Fruit fly (Drosophila melanogaster) whole organism: ENCODE results near the gene cDIP.

Source experiments
- CG8478 ChIP-seq: fragments of >200 bp; optimal IDR thresholded peaks from 2 replicates; lab custom pipeline; 2018; ENCODE audit warnings: inconsistent platforms
- Dll ChIP-seq: fragments of >200 bp; optimal IDR thresholded peaks from 2 replicates; lab custom pipeline; 2017
- EcR ChIP-seq, 2 experiments: fragments of >200 bp; optimal IDR thresholded peaks; 2 replicates each; lab custom pipeline; 2017; ENCODE audit warnings: missing biosample characterization in 2 of 2, missing genetic modification characterization in 2 of 2, missing genetic modification reagents in 2 of 2
- pan ChIP-seq: fragments of >200 bp; optimal IDR thresholded peaks from 2 replicates; lab custom pipeline; 2017
- psq ChIP-seq: fragments of >200 bp; optimal IDR thresholded peaks from 2 replicates; lab custom pipeline; 2017
- usp ChIP-seq: fragments of >200 bp; optimal IDR thresholded peaks from 2 replicates; lab custom pipeline; 2017; ENCODE audit warnings: missing biosample characterization, missing genetic modification characterization, mixed read lengths

The cDIP gene

DNA sequence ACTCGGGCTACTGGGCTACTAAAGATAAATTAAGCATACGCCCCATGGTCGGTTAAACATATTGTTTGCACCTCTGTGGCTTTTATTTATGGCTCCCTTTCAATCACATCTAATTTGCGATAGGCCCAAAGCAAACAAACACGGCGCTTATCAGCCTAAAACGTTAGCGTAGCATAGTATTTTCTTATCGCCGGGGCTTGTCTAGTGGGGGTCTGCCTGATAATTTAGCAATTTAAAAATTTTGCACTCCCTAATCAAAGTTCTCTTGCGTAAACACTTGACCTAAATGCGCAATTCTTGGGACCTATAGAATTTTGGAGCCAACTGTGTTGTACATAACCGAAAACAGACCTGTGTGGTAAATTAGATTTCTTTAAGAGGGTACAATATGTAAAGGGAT lies 37.2 kb upstream of the cDIP start:
- no peak for TF ChIP-seq CG8478
- no peak for TF ChIP-seq usp (GFP tag; lab: Kevin White, UChicago)
- TF ChIP-seq Dll = no peak
- TF ChIP-seq psq = no peak
- no peak for TF ChIP-seq EcR (GFP tag; optimal IDR thresholded peaks at IDR 0.05; lab: Kevin White, UChicago)
- TF ChIP-seq pan (lab: Kevin White, UChicago) = no peak

DNA sequence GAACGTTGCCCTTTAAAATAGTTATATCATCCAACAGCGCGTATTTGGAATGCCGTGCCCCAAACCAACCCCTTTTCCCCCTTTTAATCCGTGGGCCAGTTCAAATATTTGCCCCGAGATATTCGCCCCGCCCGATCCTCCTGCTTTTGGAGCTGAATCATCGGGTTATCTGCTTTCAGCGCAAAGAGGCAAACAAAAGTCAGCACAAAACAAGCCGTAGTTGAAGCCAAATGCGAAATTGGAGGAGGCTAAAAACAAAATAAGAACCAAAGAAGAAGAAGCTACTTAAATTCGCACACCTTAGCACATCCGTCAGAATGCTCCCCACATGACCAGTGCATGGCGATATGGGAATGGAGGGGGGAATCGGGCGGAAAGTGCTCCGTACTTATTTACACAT lies 36.7 kb upstream of the cDIP start:
- no peak for TF ChIP-seq psq
- TF ChIP-seq usp (GFP tag; lab: Kevin White, UChicago) = no peak
- TF ChIP-seq pan (lab: Kevin White, UChicago) = no peak
- TF ChIP-seq EcR (GFP tag; optimal IDR thresholded peaks at IDR 0.05; lab: Kevin White, UChicago) = no peak
- no peak for TF ChIP-seq Dll
- TF ChIP-seq CG8478 = no peak

DNA sequence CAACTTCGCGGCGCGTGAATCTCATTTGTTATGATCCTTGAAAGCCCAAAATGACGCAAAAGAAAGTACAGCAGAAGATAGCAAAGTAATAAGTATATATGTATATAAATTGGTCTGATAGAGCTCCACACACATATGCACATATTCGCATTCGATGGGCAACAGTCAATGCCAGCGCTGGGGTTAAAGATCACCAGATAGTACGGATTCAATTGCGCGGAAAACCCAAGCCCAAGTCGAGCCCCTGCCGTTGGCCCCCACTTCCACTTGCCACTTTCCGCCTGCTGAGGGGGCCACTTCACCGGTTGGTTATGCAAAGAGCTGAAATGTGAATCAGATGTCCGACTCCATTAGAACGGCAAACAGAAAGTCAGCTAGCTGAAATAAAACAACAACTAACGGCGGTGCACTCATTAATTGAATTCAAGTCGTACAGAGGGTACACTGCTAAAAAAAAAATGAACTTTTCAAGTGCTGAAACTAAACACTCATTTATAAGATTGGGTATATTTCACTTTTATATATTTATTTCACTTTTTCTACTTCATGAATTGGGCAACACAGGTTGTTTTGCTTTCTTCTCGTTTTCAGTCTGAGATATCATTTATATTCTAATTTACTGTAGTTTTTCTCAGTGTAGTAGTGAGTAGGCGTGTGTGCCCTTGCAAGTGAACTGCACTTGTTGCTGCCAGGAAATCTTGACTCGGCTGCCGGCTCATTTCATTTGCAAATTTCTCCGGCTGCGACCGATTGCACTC lies 34.5 kb upstream of the cDIP start:
- TF ChIP-seq usp (GFP tag; lab: Kevin White, UChicago) = no peak
- TF ChIP-seq Dll = no peak
- no peak for TF ChIP-seq pan (lab: Kevin White, UChicago)
- no peak for TF ChIP-seq EcR (GFP tag; optimal IDR thresholded peaks at IDR 0.05; lab: Kevin White, UChicago)
- no peak for TF ChIP-seq psq

DNA sequence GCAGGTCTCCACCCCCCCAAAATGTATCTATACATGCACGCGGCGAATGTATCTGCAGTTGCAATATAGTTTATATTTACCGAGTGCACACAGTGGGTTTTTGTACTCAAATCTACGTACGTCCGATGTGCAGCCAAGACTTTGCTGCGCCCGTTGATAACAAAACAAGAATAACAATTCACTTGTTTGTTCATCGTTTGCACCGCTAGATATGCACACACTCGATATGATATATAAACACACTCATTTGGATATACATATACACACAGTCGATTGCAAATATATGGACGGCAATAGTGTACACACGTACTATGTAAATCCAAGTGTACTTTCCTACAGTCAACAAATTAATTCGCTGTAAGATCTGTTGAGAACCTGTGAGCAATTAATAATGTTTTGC lies 32.9 kb upstream of the cDIP start:
- TF ChIP-seq pan (lab: Kevin White, UChicago) (no peak), EcR (GFP tag; optimal IDR thresholded peaks at IDR 0.05; lab: Kevin White, UChicago) (no peak), CG8478 (no peak), psq (no peak)

DNA sequence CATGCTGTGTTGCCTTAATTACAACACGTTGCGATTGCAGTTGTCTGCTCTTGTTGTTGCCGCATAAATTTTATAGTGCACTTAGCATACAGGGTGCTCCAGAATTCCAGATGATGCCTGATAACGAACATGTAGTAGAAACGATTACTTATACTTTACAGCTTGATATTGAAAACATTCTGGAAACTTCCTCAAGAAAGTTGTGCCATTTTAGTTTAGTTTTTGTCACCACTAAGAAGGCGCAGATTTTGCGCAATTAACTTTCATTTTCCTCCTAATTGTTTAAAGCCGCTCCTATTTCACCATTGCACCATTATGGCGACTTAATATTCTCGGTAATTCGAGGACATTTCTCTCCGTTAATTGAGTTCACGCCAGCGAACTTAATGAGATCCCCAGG lies 31.4 kb upstream of the cDIP start:
- no peak for TF ChIP-seq EcR (GFP tag; optimal IDR thresholded peaks at IDR 0.05; lab: Kevin White, UChicago)
- TF ChIP-seq Dll = no peak
- no peak for TF ChIP-seq psq
- no peak for TF ChIP-seq pan (lab: Kevin White, UChicago)
- no peak for TF ChIP-seq CG8478
- no peak for TF ChIP-seq usp (GFP tag; lab: Kevin White, UChicago)

DNA sequence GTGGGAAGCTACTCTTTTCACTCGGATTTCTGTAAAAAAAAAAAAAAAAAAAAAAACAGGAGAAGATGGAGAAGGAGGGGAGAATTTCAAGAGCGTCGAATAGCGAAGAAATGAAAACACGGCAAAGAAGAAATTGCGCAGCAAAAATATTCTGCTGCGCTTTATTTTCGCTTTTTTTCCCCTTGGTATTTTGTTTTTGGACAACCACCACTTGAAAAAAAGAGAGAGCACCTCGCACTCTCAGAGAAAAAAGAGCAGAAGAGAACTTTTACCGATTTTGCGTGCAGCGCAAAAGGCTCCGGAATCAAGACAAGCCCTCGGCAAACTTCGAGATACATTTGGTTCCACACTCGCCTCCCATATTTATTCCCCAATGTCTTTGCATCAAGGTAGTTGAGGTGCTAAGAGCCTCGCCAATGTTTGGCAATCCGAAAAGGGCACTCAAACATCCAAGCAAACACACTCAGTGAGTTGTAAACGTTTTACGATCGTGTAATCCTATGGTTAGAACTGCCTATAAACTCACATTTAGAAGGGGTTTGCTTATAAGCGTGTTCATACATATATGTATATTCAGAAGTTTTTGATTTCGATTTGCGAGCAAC lies 30.0 kb upstream of the cDIP start:
- no peak for TF ChIP-seq psq
- no peak for TF ChIP-seq EcR (GFP tag; optimal IDR thresholded peaks at IDR 0.05; lab: Kevin White, UChicago)
- TF ChIP-seq usp (GFP tag; lab: Kevin White, UChicago) = no peak
- no peak for TF ChIP-seq CG8478
- TF ChIP-seq Dll = no peak
- TF ChIP-seq pan (lab: Kevin White, UChicago) = no peak

DNA sequence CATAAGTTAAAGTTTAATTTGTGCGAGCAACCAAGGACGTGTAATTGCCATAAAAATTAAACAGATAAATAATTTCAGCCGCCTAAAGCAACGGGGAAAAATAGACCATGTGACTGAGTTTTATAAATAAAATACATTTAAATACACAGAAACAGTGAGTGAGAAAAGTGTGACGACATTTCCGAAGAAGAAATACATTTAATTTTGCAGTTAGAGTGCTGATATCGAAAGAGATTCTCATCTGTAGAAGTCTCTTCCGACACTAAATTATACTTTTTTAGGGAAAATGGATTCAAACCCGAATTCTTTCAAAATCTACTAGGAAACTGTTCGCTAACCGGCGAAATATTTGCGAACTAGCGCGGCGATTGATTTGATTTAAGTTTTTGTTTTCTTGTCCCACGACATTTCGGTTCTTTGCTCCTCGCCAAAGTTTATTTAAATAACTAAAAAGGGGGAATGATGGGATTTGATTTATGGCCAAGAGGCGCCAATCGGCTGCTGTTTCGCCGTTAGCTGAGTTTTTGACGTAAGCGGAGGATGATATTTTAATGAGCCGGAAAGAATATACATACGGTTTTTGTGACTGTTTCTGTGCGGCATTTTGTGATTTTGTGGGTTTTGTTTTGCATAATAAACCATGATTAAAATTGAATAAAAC lies 28.8 kb upstream of the cDIP start:
- TF ChIP-seq CG8478 (no peak), Dll (no peak), EcR (GFP tag; optimal IDR thresholded peaks at IDR 0.05; lab: Kevin White, UChicago) (no peak), psq (no peak), usp (GFP tag; lab: Kevin White, UChicago) (no peak), pan (lab: Kevin White, UChicago) (no peak)

DNA sequence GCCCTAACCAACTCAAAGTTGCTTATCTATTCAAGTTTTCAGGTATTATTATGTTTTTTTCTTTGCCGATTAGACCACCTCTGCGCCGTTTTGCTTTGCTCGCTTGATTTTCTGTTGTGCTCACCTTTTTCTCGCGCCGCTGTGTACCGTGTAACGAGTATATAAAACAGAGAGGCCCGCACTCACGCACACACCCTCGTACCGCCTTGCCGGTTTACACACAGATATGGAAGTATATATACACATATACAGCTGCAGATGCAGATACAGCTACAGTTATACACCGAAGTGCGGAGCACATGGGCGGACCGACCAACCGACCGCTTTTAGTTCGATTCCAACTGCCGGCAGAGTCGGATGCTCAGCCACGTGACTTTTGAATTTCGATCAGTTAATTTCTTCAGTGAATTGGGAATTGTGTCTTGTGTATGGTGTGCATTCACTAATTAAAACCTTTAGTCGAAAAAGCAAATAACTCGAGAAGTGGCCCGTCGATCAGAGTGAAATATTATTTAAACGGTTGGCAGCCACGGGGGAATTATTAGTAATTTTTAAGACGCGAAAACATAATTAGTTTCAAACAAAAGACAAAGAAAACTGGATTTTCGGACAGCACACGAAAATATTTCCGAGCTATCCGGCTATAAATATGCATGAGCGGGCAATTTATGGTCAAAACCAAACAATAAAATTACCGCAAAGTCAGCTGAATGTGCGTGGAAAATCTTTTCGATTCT lies 27.8 kb upstream of the cDIP start:
- TF ChIP-seq CG8478 = no peak
- no peak for TF ChIP-seq psq
- no peak for TF ChIP-seq pan (lab: Kevin White, UChicago)
- TF ChIP-seq Dll = no peak
- TF ChIP-seq usp (GFP tag; lab: Kevin White, UChicago) = no peak
- no peak for TF ChIP-seq EcR (GFP tag; optimal IDR thresholded peaks at IDR 0.05; lab: Kevin White, UChicago)

DNA sequence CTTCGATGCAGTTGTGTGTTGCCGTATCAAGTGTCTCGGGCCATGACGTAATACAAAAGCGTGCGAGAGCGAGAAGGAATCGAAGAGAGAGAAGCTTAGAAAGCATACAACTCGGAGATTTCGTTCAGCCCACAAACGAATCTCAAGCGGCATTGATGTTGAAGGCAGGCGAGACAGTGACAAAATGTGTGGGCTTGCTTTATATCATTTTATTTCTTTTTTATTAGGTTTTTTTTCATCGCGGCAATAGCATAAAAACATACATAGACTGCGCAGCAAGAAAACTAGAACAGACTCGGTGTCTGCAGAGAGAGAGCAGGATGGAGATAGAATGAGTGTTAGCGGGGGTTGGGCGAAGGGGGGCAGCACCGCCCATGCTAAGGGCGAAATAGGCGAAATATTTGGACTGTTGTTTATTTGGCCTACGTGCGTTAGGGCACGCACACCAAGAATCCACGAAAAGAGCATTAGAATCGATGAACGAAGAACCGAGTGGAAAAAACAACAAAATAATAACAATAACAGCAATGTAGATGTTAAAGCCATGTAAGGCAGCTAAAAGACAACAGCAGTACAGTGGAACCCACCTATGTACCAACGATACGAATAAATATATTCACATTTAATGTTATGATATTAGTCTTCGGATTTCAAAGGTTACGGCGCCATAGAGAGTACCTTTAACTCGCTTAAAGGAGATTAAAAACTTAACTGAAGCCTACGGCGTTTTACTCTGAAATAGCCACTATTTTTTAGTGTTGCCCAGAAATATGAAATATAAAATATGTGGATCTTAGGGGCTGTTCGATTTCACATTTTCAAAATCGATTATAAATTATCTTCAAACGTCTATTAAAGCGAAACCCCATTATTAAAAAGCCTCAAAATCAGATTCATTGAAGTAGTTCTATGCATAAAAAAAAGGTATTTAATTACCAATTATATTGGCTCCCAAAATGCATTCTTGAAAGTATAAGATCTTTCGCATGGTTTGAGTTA lies 26.8 kb upstream of the cDIP start:
- TF ChIP-seq usp (GFP tag; lab: Kevin White, UChicago) = no peak
- no peak for TF ChIP-seq CG8478
- no peak for TF ChIP-seq Dll

DNA sequence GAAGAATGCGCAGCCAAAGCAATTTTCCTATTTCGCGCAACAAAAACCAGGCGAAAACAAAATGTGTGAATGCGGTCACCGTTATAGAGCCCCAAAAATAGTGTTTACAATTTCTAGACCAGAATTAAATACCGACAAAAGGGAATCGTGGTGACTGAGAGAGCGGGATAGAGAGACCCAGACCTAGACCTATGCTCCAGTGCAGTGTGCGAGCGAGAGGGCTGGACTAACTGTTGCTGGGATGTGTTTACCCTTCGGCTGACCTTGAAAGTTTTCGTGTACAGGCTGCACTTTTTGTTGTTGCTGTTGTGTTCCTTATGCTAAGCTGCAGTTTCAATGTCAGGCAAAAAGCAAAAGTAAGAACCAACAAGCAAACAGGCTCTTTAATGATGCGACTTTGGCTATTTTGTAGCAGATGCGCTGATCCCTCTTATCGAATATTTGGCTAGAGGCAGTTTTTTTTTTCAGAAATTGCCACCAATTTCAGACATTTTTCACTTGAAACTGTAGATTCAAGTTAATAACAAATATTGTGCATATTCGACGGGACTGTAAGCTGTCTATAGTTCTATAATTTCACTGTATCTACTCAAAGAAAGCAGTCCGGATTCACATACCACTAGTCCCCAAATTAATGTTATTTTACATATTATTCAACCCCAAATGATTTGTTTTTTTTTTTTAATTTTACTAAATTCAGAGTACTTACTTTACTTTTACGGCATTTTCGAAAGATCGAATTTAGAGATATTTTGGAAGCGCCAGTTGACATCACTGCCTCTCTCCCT lies 25.9 kb upstream of the cDIP start:
- no peak for TF ChIP-seq psq
- TF ChIP-seq CG8478 = no peak
- TF ChIP-seq Dll = no peak
- TF ChIP-seq pan (lab: Kevin White, UChicago) = no peak
- TF ChIP-seq EcR (GFP tag; optimal IDR thresholded peaks at IDR 0.05; lab: Kevin White, UChicago) = no peak
- no peak for TF ChIP-seq usp (GFP tag; lab: Kevin White, UChicago)

DNA sequence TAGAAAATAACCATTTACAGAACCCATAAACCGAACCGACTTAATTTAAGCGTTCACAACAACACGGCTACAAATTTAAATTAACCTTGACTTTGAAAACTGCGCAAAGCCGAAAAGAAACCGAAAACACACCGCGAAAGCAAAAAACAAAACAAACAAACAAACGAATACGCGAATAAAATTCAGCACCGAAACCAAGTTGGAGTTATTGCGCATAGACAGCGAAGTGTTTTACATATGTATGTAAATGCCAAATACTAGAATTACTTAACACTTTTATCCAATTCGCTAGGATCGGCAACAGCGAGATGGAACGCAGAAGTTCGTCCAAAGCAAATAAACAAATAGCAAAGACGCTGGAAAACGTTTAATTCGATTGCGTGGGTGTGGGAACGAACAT lies 24.8 kb upstream of the cDIP start:
- no peak for TF ChIP-seq psq
- no peak for TF ChIP-seq Dll
- TF ChIP-seq EcR (GFP tag; optimal IDR thresholded peaks at IDR 0.05; lab: Kevin White, UChicago) = no peak
- TF ChIP-seq usp (GFP tag; lab: Kevin White, UChicago) = no peak
- TF ChIP-seq CG8478 = no peak
- no peak for TF ChIP-seq pan (lab: Kevin White, UChicago)
